Fruit fly (Drosophila melanogaster) whole organism, pupa: ENCODE results near the gene CG8507.

ENCODE experiments used
- CG10348 ChIP-seq: fragments of 200-800 bp; sonication (Bioruptor generic); IDR thresholded peaks from 2 replicates; pipeline ENCODE4 v1.3.6; 2022; ENCODE audit warnings: missing biosample characterization, missing genetic modification characterization
- CG12605 ChIP-seq: fragments of 200-800 bp; sonication (Bioruptor generic); IDR thresholded peaks from 2 replicates; pipeline ENCODE4 v1.3.6; 2022; ENCODE audit warnings: missing biosample characterization, missing genetic modification characterization
- CG13204 ChIP-seq: fragments of 200-800 bp; sonication (Bioruptor generic); optimal IDR thresholded peaks from 2 replicates; lab custom pipeline; 2018; ENCODE audit warnings: missing biosample characterization, mild to moderate bottlenecking, missing genetic modification characterization, moderate library complexity
- CG14655 ChIP-seq: fragments of 200-800 bp; sonication (Bioruptor generic); optimal IDR thresholded peaks from 3 replicates; lab custom pipeline; 2017; ENCODE audit warnings: mild to moderate bottlenecking, missing biosample characterization, missing genetic modification reagents, missing genetic modification characterization
- CG15710 ChIP-seq: fragments of 200-800 bp; sonication (Bioruptor generic); optimal IDR thresholded peaks from 2 replicates; lab custom pipeline; 2018; ENCODE audit warnings: missing biosample characterization, mild to moderate bottlenecking, missing genetic modification characterization, moderate library complexity
- CG17806 ChIP-seq: fragments of 200-800 bp; sonication (Bioruptor generic); optimal IDR thresholded peaks from 2 replicates; lab custom pipeline; 2018; ENCODE audit warnings: missing biosample characterization, mild to moderate bottlenecking, missing genetic modification characterization, moderate library complexity
- CG32121 ChIP-seq: fragments of 200-800 bp; sonication (Bioruptor generic); IDR thresholded peaks from 2 replicates; pipeline ENCODE4 v1.3.6; 2022; ENCODE audit warnings: missing biosample characterization, missing genetic modification characterization
- CG34367 ChIP-seq: fragments of 200-800 bp; sonication (Bioruptor generic); optimal IDR thresholded peaks from 2 replicates; lab custom pipeline; 2018; ENCODE audit warnings: missing biosample characterization, mild to moderate bottlenecking, missing genetic modification characterization
- CG4496 ChIP-seq: fragments of 200-800 bp; sonication (Bioruptor generic); IDR thresholded peaks from 3 replicates; pipeline ENCODE4 v1.3.6; 2022; ENCODE audit warnings: missing biosample characterization, missing genetic modification characterization
- CG8159 ChIP-seq: fragments of 200-800 bp; sonication (Bioruptor generic); optimal IDR thresholded peaks from 3 replicates; lab custom pipeline; 2018; ENCODE audit warnings: missing biosample characterization, mild to moderate bottlenecking, missing genetic modification characterization, moderate library complexity
- CG8301 ChIP-seq: fragments of 200-800 bp; sonication (Bioruptor generic); optimal IDR thresholded peaks from 2 replicates; lab custom pipeline; 2018; ENCODE audit warnings: missing biosample characterization, mild to moderate bottlenecking, missing genetic modification characterization
- CG9948 ChIP-seq: fragments of 200-800 bp; sonication (Bioruptor generic); optimal IDR thresholded peaks from 2 replicates; lab custom pipeline; 2018; ENCODE audit warnings: missing biosample characterization, mild to moderate bottlenecking, missing genetic modification characterization, moderate library complexity
- D1 ChIP-seq: fragments of 200-800 bp; sonication (Bioruptor generic); optimal IDR thresholded peaks from 2 replicates; lab custom pipeline; 2018; ENCODE audit warnings: missing biosample characterization, mild to moderate bottlenecking, missing genetic modification characterization, moderate library complexity
- EcR ChIP-seq: fragments of 200-800 bp; sonication (Bioruptor generic); optimal IDR thresholded peaks from 3 replicates; lab custom pipeline; 2019; ENCODE audit warnings: missing biosample characterization, missing genetic modification characterization, mild to moderate bottlenecking, moderate library complexity, missing genetic modification reagents
- Ets98B ChIP-seq: fragments of 200-800 bp; sonication (Bioruptor generic); IDR thresholded peaks from 2 replicates; pipeline ENCODE4 v1.3.6; 2022; ENCODE audit warnings: missing biosample characterization, missing genetic modification characterization
- Pif1A ChIP-seq: fragments of 200-800 bp; sonication (Bioruptor generic); optimal IDR thresholded peaks from 3 replicates; lab custom pipeline; 2016; ENCODE audit warnings: missing biosample characterization, missing genetic modification characterization
- Pif1B ChIP-seq: fragments of 200-800 bp; sonication (Bioruptor generic); optimal IDR thresholded peaks from 3 replicates; lab custom pipeline; 2016; ENCODE audit warnings: missing biosample characterization, missing genetic modification characterization
- Snoo ChIP-seq: fragments of 200-800 bp; sonication (Bioruptor generic); optimal IDR thresholded peaks from 3 replicates; lab custom pipeline; 2017; ENCODE audit warnings: missing biosample characterization, mild to moderate bottlenecking, missing genetic modification characterization, inconsistent platforms
- fd96Ca ChIP-seq: fragments of 200-800 bp; sonication (Bioruptor generic); IDR thresholded peaks from 3 replicates; pipeline ENCODE4 v1.3.6; 2022; ENCODE audit warnings: missing biosample characterization, missing genetic modification characterization
- gl ChIP-seq: fragments of 200-800 bp; sonication (Bioruptor generic); optimal IDR thresholded peaks from 2 replicates; lab custom pipeline; 2018; ENCODE audit warnings: missing biosample characterization, mild to moderate bottlenecking, missing genetic modification characterization
- rn ChIP-seq: fragments of 200-800 bp; sonication (Bioruptor generic); IDR thresholded peaks from 2 replicates; pipeline ENCODE4 v1.3.6; 2022; ENCODE audit warnings: missing biosample characterization, missing genetic modification characterization

The CG8507 gene

dm6 chr3R:9812447-9812846, 21.2 kb downstream of the CG8507 start, which contains the start of gene CG8534:
Gene CG8534, plus strand, starts transcription at chr3R:9812747.
- TF ChIP-seq CG13204 (GFP tag; lab: Kevin White, UChicago) (no peak), rn (no peak), CG32121 (GFP tag; lab: Robert Waterston, UW) (no peak), CG14655 (GFP tag; lab: Kevin White, UChicago) (no peak), EcR (GFP tag; lab: Kevin White, UChicago) (no peak), Pif1B (no peak), CG17806 (no peak), CG4496 (GFP tag; lab: Robert Waterston, UW) (no peak), D1 (tag; lab: Kevin White, UChicago) (no peak), gl (no peak), CG8301 (tag; lab: Kevin White, UChicago) (no peak), CG34367 (no peak), CG9948 (tag; lab: Kevin White, UChicago) (no peak), CG10348 (GFP tag; lab: Robert Waterston, UW) (no peak), CG12605 (GFP tag; lab: Robert Waterston, UW) (no peak), CG15710 (no peak), Ets98B (GFP tag; lab: Robert Waterston, UW) (no peak), fd96Ca (GFP tag; lab: Robert Waterston, UW) (no peak), CG8159 (tag; lab: Kevin White, UChicago) (no peak), Pif1A (GFP tag; lab: Kevin White, UChicago) (no peak)
- TF ChIP-seq, all 21 proteins: peak for 0

DNA sequence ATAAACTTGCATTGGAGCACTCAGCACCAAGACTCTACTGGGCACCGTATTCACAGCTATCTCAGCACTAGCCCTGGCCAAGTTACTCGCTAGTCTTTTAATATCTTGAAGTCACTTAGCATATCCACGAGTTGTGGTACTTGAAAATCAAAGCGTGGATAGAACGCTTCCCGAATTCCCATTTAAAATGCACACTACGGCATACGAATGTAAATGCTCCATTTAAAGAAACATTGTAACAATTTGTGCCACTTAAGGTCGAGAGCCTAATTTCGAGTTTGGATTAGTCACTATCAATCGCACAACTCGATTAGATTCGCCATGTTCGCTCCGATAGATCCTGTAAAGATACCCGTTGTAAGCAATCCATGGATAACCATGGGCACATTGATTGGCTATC, 22.6 kb downstream of the CG8507 start, which contains the start of gene eloF:
Gene eloF, plus strand, starts transcription at position 301 of the 400 bp plus-strand sequence.
- TF ChIP-seq CG17806 (no peak), gl (no peak), CG10348 (GFP tag; lab: Robert Waterston, UW) (no peak), rn (no peak), CG34367 (no peak), Pif1A (GFP tag; lab: Kevin White, UChicago) (no peak), CG15710 (no peak), fd96Ca (GFP tag; lab: Robert Waterston, UW) (no peak), CG9948 (tag; lab: Kevin White, UChicago) (no peak), CG8159 (tag; lab: Kevin White, UChicago) (no peak)

DNA sequence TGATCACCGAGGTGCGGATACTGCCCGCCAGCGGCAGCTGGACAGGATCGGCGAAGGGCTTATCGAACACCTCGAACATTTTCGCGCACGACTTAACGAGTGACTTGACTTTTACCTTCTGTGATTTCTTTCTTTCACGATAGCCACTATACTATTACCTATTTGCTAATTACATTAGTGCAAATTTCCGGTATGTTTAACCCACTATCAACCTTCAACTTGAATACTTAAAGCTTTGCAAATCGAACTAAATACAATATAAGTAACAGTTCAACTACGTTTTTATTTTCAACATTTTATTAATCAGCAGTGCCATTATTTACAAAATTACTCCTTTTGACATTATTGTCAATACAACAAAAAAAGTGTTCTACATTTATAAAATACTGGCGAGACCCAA, 25.6 kb downstream of the CG8507 start, which contains the start of gene CG16904:
Gene CG16904, minus strand, starts transcription at position 101 of the 400 bp plus-strand sequence.
- TF ChIP-seq CG32121 (GFP tag; lab: Robert Waterston, UW) (no peak), Snoo (no peak), D1 (tag; lab: Kevin White, UChicago) (no peak), CG10348 (GFP tag; lab: Robert Waterston, UW) (no peak), CG9948 (tag; lab: Kevin White, UChicago) (no peak), rn (no peak), Pif1A (GFP tag; lab: Kevin White, UChicago) (no peak), CG15710 (no peak), EcR (GFP tag; lab: Kevin White, UChicago) (no peak), CG8301 (tag; lab: Kevin White, UChicago) (no peak), fd96Ca (GFP tag; lab: Robert Waterston, UW) (no peak), CG34367 (no peak), gl (no peak), CG4496 (GFP tag; lab: Robert Waterston, UW) (no peak), Ets98B (GFP tag; lab: Robert Waterston, UW) (no peak)

DNA sequence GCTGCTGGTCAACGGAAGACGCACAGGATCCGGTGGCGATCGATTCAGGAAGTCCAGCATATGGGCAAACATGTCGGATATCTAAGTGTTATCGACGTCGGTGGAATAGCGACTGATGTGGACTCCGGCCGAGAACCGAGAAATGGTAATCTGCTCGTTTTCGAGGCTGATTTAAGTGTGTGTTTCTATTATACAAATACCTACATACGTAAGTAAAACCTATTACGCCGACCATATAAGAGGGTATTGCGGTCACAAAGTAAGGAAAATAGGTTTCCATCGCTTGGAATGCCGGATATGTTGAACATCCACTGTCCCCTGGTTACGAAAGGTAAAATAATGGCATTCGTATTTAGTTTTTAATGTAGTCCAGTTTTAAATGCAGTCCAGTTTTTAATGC, 27.0 kb downstream of the CG8507 start, which contains the start of gene CG9459:
Gene CG9459, minus strand, starts transcription at position 101 of the 400 bp plus-strand sequence.
- no peak for TF ChIP-seq CG9948 (tag; lab: Kevin White, UChicago)
- TF ChIP-seq Pif1A (GFP tag; lab: Kevin White, UChicago): no peak
- TF ChIP-seq EcR (GFP tag; lab: Kevin White, UChicago): no peak
- TF ChIP-seq CG32121 (GFP tag; lab: Robert Waterston, UW): no peak
- TF ChIP-seq CG8301 (tag; lab: Kevin White, UChicago): no peak
- no peak for TF ChIP-seq rn

DNA sequence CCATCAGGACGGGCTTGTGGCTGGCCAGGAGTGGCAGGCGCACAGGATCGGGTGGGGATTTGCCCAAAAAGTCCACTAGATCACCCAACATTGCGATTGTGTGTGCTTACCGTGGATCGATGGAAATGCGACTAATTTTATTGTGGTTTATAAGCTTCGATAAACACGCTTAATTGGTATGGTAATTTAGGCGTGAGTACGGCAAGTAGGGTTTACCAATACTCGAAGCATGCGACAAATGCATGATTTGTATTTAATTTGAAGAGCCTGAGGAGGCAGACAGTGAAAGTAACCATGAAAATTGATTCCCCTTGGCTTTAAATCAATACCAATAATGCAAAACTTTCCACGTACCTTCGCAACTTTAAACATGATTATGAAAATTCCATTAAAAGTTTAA, 28.5 kb downstream of the CG8507 start, which contains the start of gene CG9458:
Gene CG9458, minus strand, starts transcription at position 101 of the 400 bp plus-strand sequence.
- TF ChIP-seq Snoo: no peak
- TF ChIP-seq CG17806: no peak
- TF ChIP-seq fd96Ca (GFP tag; lab: Robert Waterston, UW): no peak
- no peak for TF ChIP-seq CG13204 (GFP tag; lab: Kevin White, UChicago)
- TF ChIP-seq CG9948 (tag; lab: Kevin White, UChicago): no peak
- no peak for TF ChIP-seq Pif1B
- no peak for TF ChIP-seq CG12605 (GFP tag; lab: Robert Waterston, UW)
- TF ChIP-seq Pif1A (GFP tag; lab: Kevin White, UChicago): no peak
- TF ChIP-seq Ets98B (GFP tag; lab: Robert Waterston, UW): no peak
- no peak for TF ChIP-seq CG4496 (GFP tag; lab: Robert Waterston, UW)
- TF ChIP-seq CG14655 (GFP tag; lab: Kevin White, UChicago): no peak
- TF ChIP-seq gl: no peak
- no peak for TF ChIP-seq CG8159 (tag; lab: Kevin White, UChicago)
- TF ChIP-seq EcR (GFP tag; lab: Kevin White, UChicago): no peak
- no peak for TF ChIP-seq rn
- no peak for TF ChIP-seq CG34367
- no peak for TF ChIP-seq D1 (tag; lab: Kevin White, UChicago)

DNA sequence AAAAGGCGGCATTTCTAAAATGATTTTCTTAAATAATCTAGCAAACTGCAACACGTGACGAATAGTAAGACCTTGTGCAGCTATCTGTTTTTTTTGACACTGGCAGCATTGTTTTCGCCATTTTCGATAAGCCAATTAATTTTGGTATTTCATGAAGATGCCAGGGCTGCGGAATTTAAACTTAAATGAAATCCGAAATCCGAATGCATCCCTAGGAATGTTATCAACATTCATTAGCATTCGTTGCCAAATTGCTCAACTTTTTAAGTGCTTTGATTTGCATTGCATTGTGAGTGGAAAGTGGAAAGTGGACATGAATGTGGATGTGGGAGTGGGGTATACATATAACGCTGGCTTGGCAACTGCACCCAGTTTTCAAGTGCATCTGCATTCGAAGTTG, 29.8 kb downstream of the CG8507 start, which contains the start of gene CG42857:
Gene CG42857, minus strand, starts transcription at position 101 of the 400 bp plus-strand sequence.
- no peak for TF ChIP-seq CG8301 (tag; lab: Kevin White, UChicago)
- TF ChIP-seq EcR (GFP tag; lab: Kevin White, UChicago): no peak
- no peak for TF ChIP-seq CG12605 (GFP tag; lab: Robert Waterston, UW)
- no peak for TF ChIP-seq CG14655 (GFP tag; lab: Kevin White, UChicago)
- no peak for TF ChIP-seq rn
- no peak for TF ChIP-seq CG15710
- TF ChIP-seq Pif1A (GFP tag; lab: Kevin White, UChicago): no peak
- no peak for TF ChIP-seq Snoo
- no peak for TF ChIP-seq CG8159 (tag; lab: Kevin White, UChicago)
- no peak for TF ChIP-seq Pif1B
- no peak for TF ChIP-seq fd96Ca (GFP tag; lab: Robert Waterston, UW)
- TF ChIP-seq CG9948 (tag; lab: Kevin White, UChicago): no peak
- no peak for TF ChIP-seq gl
- no peak for TF ChIP-seq CG32121 (GFP tag; lab: Robert Waterston, UW)
